Worm (Caenorhabditis elegans) whole organism, L4/young adult: ENCODE results near the gene ubxn-6.

Experiments
- W03F9.2 ChIP-seq: fragments of 150-350 bp; optimal IDR thresholded peaks from 2 replicates; lab custom pipeline; 2014; ENCODE audit warnings: missing biosample characterization, missing genetic modification characterization
- dao-5 ChIP-seq: sonication (generic microtip); optimal IDR thresholded peaks from 2 replicates; lab custom pipeline; 2016; ENCODE audit warnings: missing genotype, missing genetic modification characterization, moderate library complexity, missing compliant biosample characterization
- him-1 ChIP-seq: sonication (generic microtip); optimal IDR thresholded peaks from 2 replicates; lab custom pipeline; 2016; ENCODE audit warnings: missing genotype, missing genetic modification reagents, missing genetic modification characterization, missing compliant biosample characterization

The ubxn-6 gene

DNA sequence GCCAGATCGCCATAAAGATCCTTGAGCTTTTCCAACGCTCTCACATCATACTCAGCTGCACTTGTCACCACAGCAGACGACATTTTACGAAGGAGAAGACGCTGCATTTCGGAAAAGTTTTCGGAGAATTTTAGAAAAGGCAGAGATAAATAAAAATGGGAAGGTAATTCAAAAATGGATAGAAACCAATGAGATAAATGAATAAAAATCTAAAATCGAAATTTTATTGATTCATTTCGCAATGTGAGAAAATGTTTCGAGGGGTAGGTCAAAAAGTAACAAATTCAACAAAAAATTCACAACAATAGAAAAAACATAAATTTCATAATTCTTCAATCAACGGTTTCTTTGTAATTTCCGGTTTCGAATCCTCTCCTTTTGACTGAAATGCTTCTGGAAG is 2.8 kb downstream of the ubxn-6 start, which contains the start of gene dpf-5:
TSS of gene dpf-5 (minus strand) at position 101 of the 400 bp plus-strand sequence.
- TF ChIP-seq him-1 (tag; lab: Kevin White, UChicago), result no peak
- no peak for TF ChIP-seq W03F9.2 (tag; lab: Kevin White, UChicago)
- TF ChIP-seq dao-5 (tag; lab: Kevin White, UChicago), result no peak

- no peak for TF ChIP-seq him-1 (tag; lab: Kevin White, UChicago)
- TF ChIP-seq dao-5 (tag; lab: Kevin White, UChicago), result no peak
- no peak for TF ChIP-seq W03F9.2 (tag; lab: Kevin White, UChicago)
Observed at ce11 chrIV:4802494-4802893, 6.8 kb downstream of the ubxn-6 start, which contains the start of gene dpf-7. TSS of gene dpf-7 (minus strand) at chrIV:4802594.

- TF ChIP-seq him-1 (tag; lab: Kevin White, UChicago), result no peak
- peak; percentile 9 for TF ChIP-seq W03F9.2 (tag; lab: Kevin White, UChicago)
Observed at ce11 chrIV:4799114-4799513, 10.2 kb downstream of the ubxn-6 start, which contains the start of gene eor-1. TSS of gene eor-1 (minus strand) at chrIV:4799178.

- no peak for TF ChIP-seq W03F9.2 (tag; lab: Kevin White, UChicago)
- no peak for TF ChIP-seq dao-5 (tag; lab: Kevin White, UChicago)
- TF ChIP-seq him-1 (tag; lab: Kevin White, UChicago), result no peak
Observed at ce11 chrIV:4795111-4795510, 14.2 kb downstream of the ubxn-6 start.

DNA sequence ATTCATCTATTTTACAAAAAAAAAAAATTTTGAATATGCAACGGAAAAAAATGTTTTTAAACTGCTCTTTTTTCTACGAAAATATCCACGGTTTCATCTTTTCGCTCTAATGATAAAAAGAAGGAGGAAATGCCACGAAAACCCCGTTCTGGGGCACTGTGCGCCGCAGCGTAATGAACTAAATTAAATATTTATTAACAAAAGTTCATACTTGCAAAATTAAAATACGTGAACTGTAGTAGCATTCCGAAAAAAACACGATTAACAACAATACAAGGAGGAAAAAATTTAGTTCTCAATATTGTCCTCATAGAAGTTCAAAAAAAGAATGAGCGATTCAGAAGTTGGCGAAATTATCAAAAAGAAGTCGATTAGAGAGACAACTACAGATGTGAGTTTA is 19.9 kb downstream of the ubxn-6 start, which contains the start of gene R11E3.1:
TSS of gene R11E3.1 (plus strand) at position 301 of the 400 bp plus-strand sequence.
- TF ChIP-seq dao-5 (tag; lab: Kevin White, UChicago) (no peak), him-1 (tag; lab: Kevin White, UChicago) (no peak), W03F9.2 (tag; lab: Kevin White, UChicago) (no peak)

ce11 chrIV:4788332-4788731 is 21.0 kb downstream of the ubxn-6 start, which contains the start of gene nhr-104:
TSS of gene nhr-104 (minus strand) at chrIV:4788692.
- no peak for TF ChIP-seq him-1 (tag; lab: Kevin White, UChicago)
- TF ChIP-seq W03F9.2 (tag; lab: Kevin White, UChicago), result no peak
- no peak for TF ChIP-seq dao-5 (tag; lab: Kevin White, UChicago)

ce11 chrIV:4781123-4781522 is 28.2 kb downstream of the ubxn-6 start:
- TF ChIP-seq dao-5 (tag; lab: Kevin White, UChicago), result no peak
- TF ChIP-seq him-1 (tag; lab: Kevin White, UChicago), result no peak
- TF ChIP-seq W03F9.2 (tag; lab: Kevin White, UChicago), result no peak

DNA sequence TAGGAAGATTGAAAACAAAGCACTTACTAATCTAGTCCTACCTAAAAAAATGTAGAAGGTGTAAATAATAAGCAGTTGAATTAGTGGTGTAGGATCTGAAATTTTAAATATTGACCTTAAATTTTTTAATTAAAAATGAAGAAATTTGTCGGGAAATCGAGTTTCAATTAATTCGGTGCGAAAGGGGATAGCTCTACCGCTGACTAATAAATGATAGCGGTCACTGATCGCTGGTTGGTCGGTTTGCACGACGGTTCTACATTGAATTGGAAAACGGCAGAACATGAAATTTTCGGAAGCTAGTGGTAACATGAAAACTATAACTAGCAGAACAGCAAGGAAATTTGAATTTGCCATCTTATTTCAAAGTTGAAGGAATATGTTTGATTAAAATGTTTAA is 29.2 kb downstream of the ubxn-6 start, which contains the start of gene set-15:
TSS of gene set-15 (minus strand) at position 101 of the 400 bp plus-strand sequence.
- no peak for TF ChIP-seq W03F9.2 (tag; lab: Kevin White, UChicago)
- TF ChIP-seq dao-5 (tag; lab: Kevin White, UChicago), result no peak
- TF ChIP-seq him-1 (tag; lab: Kevin White, UChicago), result no peak

- TF ChIP-seq W03F9.2 (tag; lab: Kevin White, UChicago), result no peak
- no peak for TF ChIP-seq him-1 (tag; lab: Kevin White, UChicago)
- no peak for TF ChIP-seq dao-5 (tag; lab: Kevin White, UChicago)
Observed at ce11 chrIV:4776501-4776900, 32.8 kb downstream of the ubxn-6 start.

- TF ChIP-seq him-1 (tag; lab: Kevin White, UChicago) (no peak), W03F9.2 (tag; lab: Kevin White, UChicago) (no peak)
Observed at ce11 chrIV:4776001-4776400, 33.3 kb downstream of the ubxn-6 start, which contains the start of gene R11E3.19. TSS of gene R11E3.19 (minus strand) at chrIV:4776101.

DNA sequence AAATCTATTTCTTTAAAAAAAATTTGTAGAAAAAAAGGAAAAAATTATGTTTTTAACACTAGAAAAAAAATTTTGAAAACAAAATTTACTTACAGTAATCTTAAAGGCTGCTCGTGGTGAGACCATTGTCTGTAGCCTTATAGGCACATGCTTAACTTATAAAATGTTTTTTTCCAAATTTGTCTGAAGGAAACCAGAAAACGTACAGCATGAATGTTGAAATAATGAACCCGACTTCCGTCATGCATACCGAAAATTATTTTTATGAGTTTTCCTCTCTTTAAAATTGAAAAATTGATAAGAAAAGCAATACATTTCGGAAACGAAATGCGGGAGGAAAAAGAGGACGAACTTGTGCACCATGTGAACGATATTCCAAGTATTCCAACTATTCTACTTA is 37.5 kb downstream of the ubxn-6 start, which contains the start of gene R11E3.2:
TSS of gene R11E3.2 (plus strand) at position 301 of the 400 bp plus-strand sequence.
- TF ChIP-seq W03F9.2 (tag; lab: Kevin White, UChicago), result no peak
- no peak for TF ChIP-seq dao-5 (tag; lab: Kevin White, UChicago)
- TF ChIP-seq him-1 (tag; lab: Kevin White, UChicago), result no peak

ce11 chrIV:4764422-4764821 is 44.9 kb downstream of the ubxn-6 start, which contains the start of gene npp-26:
TSS of gene npp-26 (plus strand) at chrIV:4764722.
- TF ChIP-seq W03F9.2 (tag; lab: Kevin White, UChicago), result no peak
- no peak for TF ChIP-seq him-1 (tag; lab: Kevin White, UChicago)
- no peak for TF ChIP-seq dao-5 (tag; lab: Kevin White, UChicago)

- TF ChIP-seq him-1 (tag; lab: Kevin White, UChicago), result no peak
- no peak for TF ChIP-seq dao-5 (tag; lab: Kevin White, UChicago)
- no peak for TF ChIP-seq W03F9.2 (tag; lab: Kevin White, UChicago)
Observed at ce11 chrIV:4763844-4764243, 45.5 kb downstream of the ubxn-6 start, which contains the start of gene Y17G9B.2. TSS of gene Y17G9B.2 (plus strand) at chrIV:4764144.
